Worm (Caenorhabditis elegans) whole organism, L2 larva: Measurements from ENCODE around the gene lbp-7.

ENCODE experiments used
- elt-1 ChIP-seq: fragments of 150-350 bp; optimal IDR thresholded peaks from 2 replicates; lab custom pipeline; 2014; ENCODE audit warnings: missing biosample characterization, missing genetic modification characterization
- lin-13 ChIP-seq: fragments of 150-350 bp; optimal IDR thresholded peaks from 2 replicates; lab custom pipeline; 2014; ENCODE audit warnings: missing biosample characterization, missing genetic modification reagents, missing genetic modification characterization
- nhr-21 ChIP-seq: fragments of 150-350 bp; optimal IDR thresholded peaks from 2 replicates; lab custom pipeline; 2014; ENCODE audit warnings: missing biosample characterization, missing genetic modification characterization
- nhr-25 ChIP-seq: fragments of 150-350 bp; sonication (generic microtip); optimal IDR thresholded peaks from 3 replicates; lab custom pipeline; 2014; ENCODE audit warnings: missing biosample characterization, missing genetic modification characterization
- ztf-1 ChIP-seq: fragments of 200-800 bp; sonication (Bioruptor generic); conservative IDR thresholded peaks from 2 replicates; pipeline ENCODE4 v1.3.6; 2022; ENCODE audit warnings: missing genetic modification characterization, missing compliant biosample characterization
- ztf-4 ChIP-seq: fragments of 150-350 bp; optimal IDR thresholded peaks from 2 replicates; lab custom pipeline; 2014; ENCODE audit warnings: missing biosample characterization, missing genetic modification characterization

DNA sequence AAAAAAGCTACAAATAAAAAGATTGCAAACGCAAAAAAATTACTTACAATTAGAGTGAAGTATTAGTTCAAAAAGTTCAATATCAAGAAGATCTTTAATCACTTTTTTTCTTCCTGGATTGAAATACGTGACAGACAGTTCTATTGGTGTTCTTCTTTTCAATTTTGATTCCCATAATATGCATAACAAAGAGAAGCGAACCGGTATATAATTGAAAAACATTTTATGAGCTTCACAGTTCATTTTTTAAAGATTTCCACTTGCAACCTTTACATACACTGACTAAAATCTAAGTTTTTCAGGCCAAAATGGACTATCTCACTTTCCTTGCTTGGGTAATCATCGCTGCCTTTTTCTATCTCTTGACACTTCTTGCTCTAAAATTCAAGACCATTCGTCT lies 2.8 kb upstream of the lbp-7 start, which contains the start of gene T22G5.1:
- TF ChIP-seq elt-1 (tag; lab: Kevin White, UChicago): no peak
- TF ChIP-seq lin-13 (GFP tag; lab: Kevin White, UChicago): no peak
- TF ChIP-seq ztf-1 (GFP tag; lab: Robert Waterston, UW): no peak
- TF ChIP-seq nhr-25 (tag; lab: Kevin White, UChicago): no peak
- TF ChIP-seq ztf-4 (tag; lab: Kevin White, UChicago): no peak
- no peak for TF ChIP-seq nhr-21 (tag; lab: Kevin White, UChicago)
